Fruit fly (Drosophila melanogaster): ENCODE data around the gene CG42577.

- no peak for TF ChIP-seq CG11617 (GFP tag; optimal IDR thresholded peaks at IDR 0.05)
- TF ChIP-seq bab1 (GFP tag; optimal IDR thresholded peaks at IDR 0.05) = no peak
- TF ChIP-seq pad (GFP tag; optimal IDR thresholded peaks at IDR 0.05) = no peak
- TF ChIP-seq CG14711 (tag; optimal IDR thresholded peaks at IDR 0.05) = no peak
Measured at dm6 chrX:20238736-20239607, 20.1 kb upstream of the CG42577 start.
